Worm (Caenorhabditis elegans): ENCODE results near the gene Y7A9D.1.

The Y7A9D.1 gene

DNA sequence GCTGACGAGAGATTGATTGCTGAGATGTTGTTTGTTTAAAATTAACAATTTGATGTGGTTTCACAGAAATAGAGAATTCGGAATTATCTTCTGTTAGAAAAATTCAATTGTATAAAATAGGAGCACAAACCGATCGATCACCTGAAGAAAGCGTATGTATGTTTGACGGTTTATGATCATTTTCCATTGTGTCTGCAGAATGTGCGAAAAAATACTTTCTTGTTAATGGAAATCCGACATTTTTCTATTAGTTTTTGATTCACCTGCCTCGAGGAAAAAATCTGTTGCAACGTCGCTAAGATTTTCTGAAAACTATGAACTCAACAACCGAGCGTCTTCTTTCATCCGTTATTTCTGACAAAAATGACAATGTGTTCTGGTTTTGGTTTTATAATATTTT, 45.3 kb downstream of the Y7A9D.1 start, which contains the start of gene C35D6.13:
TSS of gene C35D6.13 (plus strand) at position 301 of the 400 bp plus-strand sequence.
- TF ChIP-seq ztf-23 (GFP tag; IDR thresholded peaks at IDR 0.05), result no peak
- TF ChIP-seq flt-1 (GFP tag; IDR thresholded peaks at IDR 0.05), result no peak
- TF ChIP-seq ref-1 (GFP tag; conservative IDR thresholded peaks at IDR 0.05), result no peak
- no peak for TF ChIP-seq klf-2 (GFP tag; conservative IDR thresholded peaks at IDR 0.05)

DNA sequence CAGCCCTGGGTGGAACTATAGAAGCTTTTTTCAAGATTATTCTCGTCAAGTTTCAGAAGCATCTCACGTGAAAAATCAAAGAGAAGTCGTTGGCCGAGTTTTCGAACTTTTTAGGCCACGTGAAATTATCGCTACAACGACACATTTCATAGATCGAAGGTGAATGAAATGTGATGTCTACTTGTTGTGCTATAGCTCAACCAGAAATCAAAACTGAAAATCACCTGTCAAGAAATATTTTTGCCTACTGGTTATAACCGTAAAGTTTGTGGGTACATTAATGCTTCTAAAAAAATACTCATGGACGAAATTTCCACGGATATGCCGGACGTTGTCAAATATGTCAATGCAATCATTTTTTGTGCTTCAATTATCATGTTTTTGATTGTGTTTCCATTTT, 47.0 kb downstream of the Y7A9D.1 start, which contains the start of gene srz-38:
TSS of gene srz-38 (plus strand) at position 301 of the 400 bp plus-strand sequence.
- TF ChIP-seq flt-1 (GFP tag; IDR thresholded peaks at IDR 0.05) (no peak), ztf-23 (GFP tag; IDR thresholded peaks at IDR 0.05) (no peak), ref-1 (GFP tag; conservative IDR thresholded peaks at IDR 0.05) (no peak), tab-1 (GFP tag; IDR thresholded peaks at IDR 0.05) (no peak), klf-2 (GFP tag; conservative IDR thresholded peaks at IDR 0.05) (no peak), T22C8.4 (GFP tag; IDR thresholded peaks at IDR 0.05) (no peak), ztf-29 (GFP tag; IDR thresholded peaks at IDR 0.05) (no peak), med-1 (GFP tag; optimal IDR thresholded peaks at IDR 0.05; ENCODE audit: insufficient read depth) (no peak)

DNA sequence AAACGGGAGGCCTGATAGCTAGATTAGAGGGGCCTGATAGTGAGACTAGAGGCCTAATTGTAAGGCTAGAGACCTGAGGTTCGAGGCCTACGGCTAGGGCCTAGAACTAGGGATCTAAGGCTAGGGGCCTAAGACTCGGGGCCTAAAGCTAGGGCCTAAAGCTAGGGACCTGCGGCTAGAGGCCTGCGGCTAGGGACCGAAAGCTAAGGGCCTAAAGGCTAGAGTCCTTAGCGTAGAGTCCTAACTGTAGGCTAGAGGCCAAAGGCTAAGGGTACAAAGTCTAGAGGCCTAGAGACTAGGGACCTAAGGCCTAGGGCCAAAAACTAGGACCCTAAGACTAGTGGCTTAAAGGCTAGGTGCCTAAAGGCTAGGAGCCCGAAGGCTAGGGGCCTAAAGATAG, 48.9 kb downstream of the Y7A9D.1 start:
- no peak for TF ChIP-seq flt-1 (GFP tag; IDR thresholded peaks at IDR 0.05)
- TF ChIP-seq ref-1 (GFP tag; conservative IDR thresholded peaks at IDR 0.05), result no peak
- TF ChIP-seq ztf-23 (GFP tag; IDR thresholded peaks at IDR 0.05), result no peak
- TF ChIP-seq cog-1 (tag; optimal IDR thresholded peaks at IDR 0.05), result no peak
- TF ChIP-seq klf-2 (GFP tag; conservative IDR thresholded peaks at IDR 0.05), result no peak
- TF ChIP-seq tab-1 (GFP tag; IDR thresholded peaks at IDR 0.05), result no peak

DNA sequence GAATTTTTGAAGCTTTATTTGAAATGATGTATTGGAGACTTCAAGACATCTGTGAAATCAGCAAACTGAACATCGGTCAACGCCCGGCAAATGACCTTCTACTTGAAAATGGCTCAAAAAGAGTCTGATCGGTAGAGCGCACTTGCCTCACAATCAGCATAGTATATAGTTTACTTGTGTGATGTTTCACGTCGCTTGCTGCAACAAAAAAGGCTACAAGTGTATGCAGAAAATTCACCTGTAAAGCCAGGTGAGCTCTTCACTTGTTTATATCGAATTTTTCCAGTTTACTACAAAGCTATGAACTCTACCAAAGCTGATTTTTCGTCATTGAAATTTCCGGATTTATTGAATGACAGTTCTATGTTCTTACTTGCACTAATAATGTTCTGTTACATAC, 49.4 kb downstream of the Y7A9D.1 start, which contains the start of gene srz-71:
TSS of gene srz-71 (plus strand) at position 301 of the 400 bp plus-strand sequence.
- TF ChIP-seq med-1 (GFP tag; optimal IDR thresholded peaks at IDR 0.05; ENCODE audit: insufficient read depth) (no peak), T22C8.4 (GFP tag; IDR thresholded peaks at IDR 0.05) (no peak), tab-1 (GFP tag; IDR thresholded peaks at IDR 0.05) (no peak), klf-2 (GFP tag; conservative IDR thresholded peaks at IDR 0.05) (no peak), ref-1 (GFP tag; conservative IDR thresholded peaks at IDR 0.05) (no peak), ztf-29 (GFP tag; IDR thresholded peaks at IDR 0.05) (no peak)

Data from whole organism, midembryonic.